Worm (Caenorhabditis elegans) whole organism, mixed stage, embryonic: Measurements from ENCODE around the gene T23B5.6.

Source experiments
- M03D4.4 ChIP-seq: sonication (generic microtip); optimal IDR thresholded peaks from 2 replicates; lab custom pipeline; 2017; ENCODE audit warnings: mild to moderate bottlenecking, missing genetic modification characterization, missing compliant biosample characterization
- bed-3 ChIP-seq: fragments of 200-800 bp; sonication (Bioruptor generic); optimal IDR thresholded peaks from 3 replicates; lab custom pipeline; 2018; ENCODE audit warnings: mild to moderate bottlenecking, missing genetic modification characterization, moderate library complexity, missing compliant biosample characterization
- ceh-39 ChIP-seq: fragments of 150-350 bp; optimal IDR thresholded peaks from 2 replicates; lab custom pipeline; 2014; ENCODE audit warnings: missing biosample characterization, missing genetic modification characterization
- ceh-43 ChIP-seq: fragments of 200-800 bp; sonication (Bioruptor generic); optimal IDR thresholded peaks from 2 replicates; lab custom pipeline; 2018; ENCODE audit warnings: mild to moderate bottlenecking, missing genetic modification characterization, moderate library complexity, missing compliant biosample characterization
- cnd-1 ChIP-seq: fragments of 200-800 bp; sonication (Bioruptor generic); optimal IDR thresholded peaks from 2 replicates; lab custom pipeline; 2018; ENCODE audit warnings: mild to moderate bottlenecking, missing genetic modification characterization, missing compliant biosample characterization
- drap-1 ChIP-seq: fragments of 200-800 bp; sonication (Bioruptor generic); optimal IDR thresholded peaks from 3 replicates; lab custom pipeline; 2018; ENCODE audit warnings: mild to moderate bottlenecking, missing genetic modification characterization, missing compliant biosample characterization
- elt-1 ChIP-seq: sonication (generic microtip); optimal IDR thresholded peaks from 2 replicates; lab custom pipeline; 2017; ENCODE audit warnings: missing genetic modification characterization, mild to moderate bottlenecking, missing compliant biosample characterization, antibody characterized with exemption, moderate library complexity, borderline replicate concordance; ENCODE audit not compliant: insufficient read depth
- elt-3 ChIP-seq: fragments of 150-350 bp; optimal IDR thresholded peaks from 2 replicates; lab custom pipeline; 2014; ENCODE audit warnings: missing biosample characterization, missing genetic modification characterization
- flh-1 ChIP-seq: fragments of 200-800 bp; sonication (Bioruptor generic); optimal IDR thresholded peaks from 2 replicates; lab custom pipeline; 2018; ENCODE audit warnings: mild to moderate bottlenecking, missing genetic modification characterization, moderate library complexity, missing compliant biosample characterization
- lin-13 ChIP-seq: fragments of 150-350 bp; optimal IDR thresholded peaks from 2 replicates; lab custom pipeline; 2014; ENCODE audit warnings: missing biosample characterization, missing genetic modification characterization
- lin-32 ChIP-seq: fragments of 200-800 bp; sonication (Bioruptor generic); optimal IDR thresholded peaks from 2 replicates; lab custom pipeline; 2018; ENCODE audit warnings: mild to moderate bottlenecking, missing genetic modification characterization, missing compliant biosample characterization
- lsy-2 ChIP-seq: fragments of 150-350 bp; optimal IDR thresholded peaks from 2 replicates; lab custom pipeline; 2014; ENCODE audit warnings: missing biosample characterization, missing genetic modification characterization
- mab-5 ChIP-seq: fragments of 150-350 bp; optimal IDR thresholded peaks from 2 replicates; lab custom pipeline; 2014; ENCODE audit warnings: missing biosample characterization, missing genetic modification characterization
- mep-1 ChIP-seq: fragments of 150-350 bp; optimal IDR thresholded peaks from 2 replicates; lab custom pipeline; 2017; ENCODE audit warnings: missing biosample characterization, missing genetic modification reagents, missing genetic modification characterization, inconsistent platforms
- nhr-12 ChIP-seq: fragments of 150-350 bp; optimal IDR thresholded peaks from 2 replicates; lab custom pipeline; 2014; ENCODE audit warnings: missing biosample characterization, missing genetic modification characterization
- nhr-2 ChIP-seq: fragments of 150-350 bp; optimal IDR thresholded peaks from 2 replicates; lab custom pipeline; 2014; ENCODE audit warnings: missing biosample characterization, missing genetic modification characterization
- nhr-237 ChIP-seq: fragments of 150-350 bp; optimal IDR thresholded peaks from 2 replicates; lab custom pipeline; 2014; ENCODE audit warnings: missing biosample characterization, missing genetic modification characterization
- nhr-28 ChIP-seq: fragments of 150-350 bp; optimal IDR thresholded peaks from 2 replicates; lab custom pipeline; 2014; ENCODE audit warnings: missing biosample characterization, missing genetic modification characterization
- nhr-76 ChIP-seq: sonication (generic microtip); optimal IDR thresholded peaks from 2 replicates; lab custom pipeline; 2017; ENCODE audit warnings: missing biosample characterization, missing genetic modification characterization
- sem-2 ChIP-seq: fragments of 200-800 bp; sonication (Bioruptor generic); optimal IDR thresholded peaks from 2 replicates; lab custom pipeline; 2018; ENCODE audit warnings: mild to moderate bottlenecking, missing genetic modification characterization, missing compliant biosample characterization
- sptf-1 ChIP-seq: sonication (generic microtip); optimal IDR thresholded peaks from 2 replicates; lab custom pipeline; 2017; ENCODE audit warnings: mild to moderate bottlenecking, missing genetic modification characterization, moderate library complexity, missing compliant biosample characterization
- unc-120 ChIP-seq: sonication (generic microtip); optimal IDR thresholded peaks from 2 replicates; lab custom pipeline; 2017; ENCODE audit warnings: missing genetic modification characterization, missing compliant biosample characterization; ENCODE audit not compliant: poor library complexity, severe bottlenecking
- unc-39 ChIP-seq: fragments of 150-350 bp; optimal IDR thresholded peaks from 2 replicates; lab custom pipeline; 2014; ENCODE audit warnings: missing biosample characterization, missing genetic modification characterization
- unc-62 ChIP-seq: fragments of 150-350 bp; optimal IDR thresholded peaks from 2 replicates; lab custom pipeline; 2014; ENCODE audit warnings: missing biosample characterization, missing genetic modification reagents, missing genetic modification characterization
- ztf-11 ChIP-seq: fragments of 150-350 bp; optimal IDR thresholded peaks from 2 replicates; lab custom pipeline; 2014; ENCODE audit warnings: missing biosample characterization, missing genetic modification characterization

T23B5.6 gene

ce11 chrIV:12719664-12720063 is 42.6 kb upstream of the T23B5.6 start, which contains the start of gene idpp-7:
idpp-7 (plus strand) TSS chrIV:12719964.
- no peak for TF ChIP-seq drap-1 (GFP tag; lab: Kevin White, UChicago)

- TF ChIP-seq lin-32 (GFP tag; lab: Kevin White, UChicago) (no peak), mab-5 (tag; lab: Kevin White, UChicago) (no peak), sem-2 (GFP tag; lab: Kevin White, UChicago) (no peak), ceh-43 (no peak), nhr-28 (tag; lab: Kevin White, UChicago) (no peak)
These were observed 40.5 kb upstream of the T23B5.6 start, which contains the start of gene C27D8.1 for ce11 chrIV:12717531-12717930. C27D8.1 (plus strand) TSS chrIV:12717831.

ce11 chrIV:12715947-12716382 is 38.9 kb upstream of the T23B5.6 start:
- TF ChIP-seq nhr-28 (tag; lab: Kevin White, UChicago) (no peak), elt-3 (peak; percentile 89)

- TF ChIP-seq flh-1 = no peak
- no peak for TF ChIP-seq bed-3 (GFP tag; lab: Kevin White, UChicago)
- no peak for TF ChIP-seq nhr-2 (tag; lab: Kevin White, UChicago)
- no peak for TF ChIP-seq sem-2 (GFP tag; lab: Kevin White, UChicago)
- no peak for TF ChIP-seq nhr-76 (tag; lab: Kevin White, UChicago)
- no peak for TF ChIP-seq nhr-237 (tag; lab: Kevin White, UChicago)
- no peak for TF ChIP-seq unc-39 (tag; lab: Kevin White, UChicago)
These were observed 34.6 kb upstream of the T23B5.6 start, which contains the start of gene C27D8.3 for ce11 chrIV:12711644-12712043. C27D8.3 (minus strand) TSS chrIV:12711744.

ce11 chrIV:12710996-12711395 is 34.0 kb upstream of the T23B5.6 start, which contains the start of gene C27D8.2:
C27D8.2 (plus strand) TSS chrIV:12711217.
- no peak for TF ChIP-seq unc-120 (tag; lab: Kevin White, UChicago)
- no peak for TF ChIP-seq unc-39 (tag; lab: Kevin White, UChicago)
- TF ChIP-seq ztf-11 (tag; lab: Kevin White, UChicago) = no peak
- TF ChIP-seq unc-62 = peak; percentile 14
- no peak for TF ChIP-seq nhr-12 (tag; lab: Kevin White, UChicago)
- no peak for TF ChIP-seq M03D4.4 (tag; lab: Kevin White, UChicago)
- no peak for TF ChIP-seq nhr-76 (tag; lab: Kevin White, UChicago)
- TF ChIP-seq elt-3 = peak; percentile 34
- TF ChIP-seq elt-1 (tag; lab: Kevin White, UChicago) = peak; percentile 58

ce11 chrIV:12703811-12704210 is 26.8 kb upstream of the T23B5.6 start, which contains the start of gene C27D8.4:
C27D8.4 (plus strand) TSS chrIV:12704111.
- TF ChIP-seq unc-120 (tag; lab: Kevin White, UChicago) (no peak), nhr-2 (tag; lab: Kevin White, UChicago) (no peak), lin-13 (tag; lab: Kevin White, UChicago) (no peak), unc-62 (no peak), ceh-43 (no peak), bed-3 (GFP tag; lab: Kevin White, UChicago) (no peak), flh-1 (no peak), mep-1 (tag; lab: Kevin White, UChicago) (no peak), ceh-39 (tag; lab: Kevin White, UChicago) (no peak), cnd-1 (tag; lab: Kevin White, UChicago) (no peak), sem-2 (GFP tag; lab: Kevin White, UChicago) (no peak), unc-39 (tag; lab: Kevin White, UChicago) (no peak), elt-1 (tag; lab: Kevin White, UChicago) (no peak), mab-5 (tag; lab: Kevin White, UChicago) (no peak), nhr-28 (tag; lab: Kevin White, UChicago) (no peak), nhr-76 (tag; lab: Kevin White, UChicago) (no peak), lsy-2 (tag; lab: Kevin White, UChicago) (no peak), sptf-1 (no peak), M03D4.4 (tag; lab: Kevin White, UChicago) (no peak), elt-3 (no peak)

ce11 chrIV:12700944-12701343 is 23.9 kb upstream of the T23B5.6 start:
- TF ChIP-seq unc-62 (peak; percentile 62), flh-1 (no peak)
